Fruit fly (Drosophila melanogaster) whole organism, embryonic: ENCODE data around the gene dock.
A peak's percentile ranks its signal among the peaks of the same experiment; 100 is the strongest.

Source experiments
- Antp ChIP-seq: fragments of 200-800 bp; sonication (Bioruptor generic); optimal IDR thresholded peaks from 3 replicates; lab custom pipeline; 2016; ENCODE audit warnings: missing biosample characterization, missing genetic modification characterization
- BtbVII ChIP-seq: fragments of 200-800 bp; sonication (Bioruptor generic); optimal IDR thresholded peaks from 3 replicates; lab custom pipeline; 2017; ENCODE audit warnings: missing biosample characterization, mild to moderate bottlenecking, missing genetic modification characterization
- CG10274 ChIP-seq: fragments of 200-800 bp; sonication (Bioruptor generic); optimal IDR thresholded peaks from 3 replicates; lab custom pipeline; 2017; ENCODE audit warnings: missing biosample characterization, mild to moderate bottlenecking, missing genetic modification characterization
- CG11085 ChIP-seq: fragments of 200-800 bp; sonication (Bioruptor generic); IDR thresholded peaks from 2 replicates; pipeline ENCODE4 v1.3.6; 2022; ENCODE audit warnings: missing biosample characterization, missing genetic modification characterization
- CG14050 ChIP-seq: fragments of 200-800 bp; sonication (Bioruptor generic); IDR thresholded peaks from 3 replicates; pipeline ENCODE4 v1.3.6; 2022; ENCODE audit warnings: missing biosample characterization, missing genetic modification characterization
- CG17568 ChIP-seq: fragments of 200-800 bp; sonication (Bioruptor generic); optimal IDR thresholded peaks from 2 replicates; lab custom pipeline; 2018; ENCODE audit warnings: missing biosample characterization, mild to moderate bottlenecking, missing genetic modification characterization, moderate library complexity
- CG18476 ChIP-seq: fragments of 200-800 bp; sonication (Bioruptor generic); optimal IDR thresholded peaks from 2 replicates; lab custom pipeline; 2016; ENCODE audit warnings: missing biosample characterization, mild to moderate bottlenecking, missing genetic modification characterization
- CG31224 ChIP-seq: fragments of 200-800 bp; sonication (Bioruptor generic); IDR thresholded peaks from 2 replicates; pipeline ENCODE4 v1.3.6; 2022; ENCODE audit warnings: missing biosample characterization, missing genetic modification characterization
- CG31388 ChIP-seq: fragments of 200-800 bp; sonication (Bioruptor generic); optimal IDR thresholded peaks from 2 replicates; lab custom pipeline; 2016; ENCODE audit warnings: missing biosample characterization, missing genetic modification characterization
- CG32532 ChIP-seq: fragments of 200-800 bp; sonication (Bioruptor generic); IDR thresholded peaks from 2 replicates; pipeline ENCODE4 v1.3.6; 2022; ENCODE audit warnings: missing biosample characterization, missing genetic modification characterization
- CG34422 ChIP-seq: fragments of 200-800 bp; sonication (Bioruptor generic); IDR thresholded peaks from 3 replicates; pipeline ENCODE4 v1.3.6; 2022; ENCODE audit warnings: missing biosample characterization, missing genetic modification characterization
- CG3838 ChIP-seq: fragments of 200-800 bp; sonication (Bioruptor generic); optimal IDR thresholded peaks from 3 replicates; lab custom pipeline; 2016; ENCODE audit warnings: missing biosample characterization, missing genetic modification characterization
- CG4360 ChIP-seq: fragments of 200-800 bp; sonication (Bioruptor generic); IDR thresholded peaks from 2 replicates; pipeline ENCODE4 v1.3.6; 2022; ENCODE audit warnings: missing biosample characterization, missing genetic modification characterization
- CG6175 ChIP-seq: fragments of 200-800 bp; sonication (Bioruptor generic); IDR thresholded peaks from 3 replicates; pipeline ENCODE4 v1.3.6; 2022; ENCODE audit warnings: missing biosample characterization, missing genetic modification characterization
- CG6689 ChIP-seq: fragments of 200-800 bp; sonication (Bioruptor generic); IDR thresholded peaks from 2 replicates; pipeline ENCODE4 v1.3.6; 2022; ENCODE audit warnings: missing biosample characterization, missing genetic modification characterization
- CG6765 ChIP-seq: fragments of 200-800 bp; sonication (Bioruptor generic); optimal IDR thresholded peaks from 3 replicates; lab custom pipeline; 2017; ENCODE audit warnings: missing biosample characterization, mild to moderate bottlenecking, missing genetic modification characterization
- CG8359 ChIP-seq: fragments of 200-800 bp; sonication (Bioruptor generic); optimal IDR thresholded peaks from 2 replicates; lab custom pipeline; 2017; ENCODE audit warnings: missing biosample characterization, mild to moderate bottlenecking, missing genetic modification characterization, borderline replicate concordance
- CG8388 ChIP-seq: fragments of 200-800 bp; sonication (Bioruptor generic); optimal IDR thresholded peaks from 2 replicates; lab custom pipeline; 2019; ENCODE audit warnings: missing biosample characterization, mild to moderate bottlenecking, missing genetic modification characterization, moderate library complexity
- CG8765 ChIP-seq: fragments of 200-800 bp; sonication (Bioruptor generic); IDR thresholded peaks from 2 replicates; pipeline ENCODE4 v1.3.6; 2022; ENCODE audit warnings: missing biosample characterization, missing genetic modification characterization
- CG9215 ChIP-seq: fragments of 200-800 bp; sonication (Bioruptor generic); IDR thresholded peaks from 2 replicates; pipeline ENCODE4 v1.3.6; 2022; ENCODE audit warnings: missing biosample characterization, missing genetic modification characterization
- CG9932 ChIP-seq: fragments of 200-800 bp; sonication (Bioruptor generic); IDR thresholded peaks from 2 replicates; pipeline ENCODE4 v1.3.6; 2022; ENCODE audit warnings: missing biosample characterization, missing genetic modification characterization
- D ChIP-seq, 2 experiments: fragments of 200-800 bp in 1 of 2; fragments of >200 bp in 1 of 2; sonication (Bioruptor generic) in 1 of 2; optimal IDR thresholded peaks; 2 replicates in 1 of 2; 3 replicates in 1 of 2; lab custom pipeline; 2017; ENCODE audit warnings: mild to moderate bottlenecking in 1 of 2, missing biosample characterization in 1 of 2, missing genetic modification characterization in 1 of 2, missing genetic modification reagents in 1 of 2
- D19A ChIP-seq: fragments of 200-800 bp; optimal IDR thresholded peaks from 3 replicates; lab custom pipeline; 2019; ENCODE audit warnings: missing biosample characterization, mild to moderate bottlenecking, missing genetic modification characterization, moderate library complexity
- Dbx ChIP-seq: fragments of 200-800 bp; sonication (Bioruptor generic); IDR thresholded peaks from 3 replicates; pipeline ENCODE4 v1.3.6; 2022; ENCODE audit warnings: missing biosample characterization, missing genetic modification characterization
- Drgx ChIP-seq: fragments of 200-800 bp; sonication (Bioruptor generic); IDR thresholded peaks from 2 replicates; pipeline ENCODE4 v1.3.6; 2022; ENCODE audit warnings: missing biosample characterization, missing genetic modification characterization
- Eip74EF ChIP-seq, 2 experiments: fragments of 200-800 bp in 1 of 2; fragments of >200 bp in 1 of 2; sonication (Bioruptor generic) in 1 of 2; optimal IDR thresholded peaks; 2 replicates each; lab custom pipeline; 2017 to 2019; ENCODE audit warnings: missing biosample characterization in 2 of 2, missing genetic modification characterization in 2 of 2, mild to moderate bottlenecking in 1 of 2, moderate library complexity in 1 of 2
- Elba2 ChIP-seq: fragments of 200-800 bp; sonication (Bioruptor generic); optimal IDR thresholded peaks from 3 replicates; lab custom pipeline; 2016; ENCODE audit warnings: missing biosample characterization, missing genetic modification characterization
- HLH54F ChIP-seq: fragments of 200-800 bp; sonication (Bioruptor generic); optimal IDR thresholded peaks from 3 replicates; lab custom pipeline; 2016; ENCODE audit warnings: missing biosample characterization, missing genetic modification characterization
- Hr39 ChIP-seq: fragments of >200 bp; optimal IDR thresholded peaks from 2 replicates; lab custom pipeline; 2017
- Lhr ChIP-seq: fragments of 200-800 bp; sonication (Bioruptor generic); optimal IDR thresholded peaks from 3 replicates; lab custom pipeline; 2017; ENCODE audit warnings: mild to moderate bottlenecking, missing biosample characterization, missing genetic modification reagents, missing genetic modification characterization
- Lpt ChIP-seq: fragments of >200 bp; optimal IDR thresholded peaks from 2 replicates; lab custom pipeline; 2018; ENCODE audit warnings: missing biosample characterization, missing genetic modification characterization
- Sin3A ChIP-seq: fragments of >200 bp; optimal IDR thresholded peaks from 2 replicates; lab custom pipeline; 2018
- Sry-β ChIP-seq: fragments of 200-800 bp; sonication (Bioruptor generic); optimal IDR thresholded peaks from 2 replicates; lab custom pipeline; 2018; ENCODE audit warnings: missing biosample characterization, mild to moderate bottlenecking, missing genetic modification characterization, moderate library complexity
- Stat92E ChIP-seq, 3 experiments: fragments of >200 bp in 2 of 3; fragments of 200-800 bp in 1 of 3; sonication (Bioruptor generic) in 1 of 3; optimal IDR thresholded peaks; 2 replicates each; lab custom pipeline; 2017 to 2019; ENCODE audit warnings: missing biosample characterization in 3 of 3, missing genetic modification characterization in 3 of 3, mild to moderate bottlenecking in 1 of 3, moderate library complexity in 1 of 3
- cas ChIP-seq: fragments of 200-800 bp; sonication (Bioruptor generic); IDR thresholded peaks from 2 replicates; pipeline ENCODE4 v1.3.6; 2022; ENCODE audit warnings: missing biosample characterization, missing genetic modification characterization
- corto ChIP-seq: fragments of 200-800 bp; sonication (Bioruptor generic); optimal IDR thresholded peaks from 2 replicates; lab custom pipeline; 2016; ENCODE audit warnings: missing biosample characterization, mild to moderate bottlenecking, missing genetic modification characterization, moderate library complexity
- crc ChIP-seq: fragments of 200-800 bp; sonication (Bioruptor generic); optimal IDR thresholded peaks from 2 replicates; lab custom pipeline; 2016; ENCODE audit warnings: missing biosample characterization, missing genetic modification characterization
- dm ChIP-seq: fragments of 200-800 bp; sonication (Bioruptor generic); optimal IDR thresholded peaks from 3 replicates; lab custom pipeline; 2016; ENCODE audit warnings: missing biosample characterization, missing genetic modification characterization
- en ChIP-seq: fragments of 200-800 bp; sonication (Bioruptor generic); optimal IDR thresholded peaks from 2 replicates; lab custom pipeline; 2016; ENCODE audit warnings: missing biosample characterization, missing genetic modification characterization
- fd96Cb ChIP-seq: fragments of 200-800 bp; sonication (Bioruptor generic); optimal IDR thresholded peaks from 2 replicates; lab custom pipeline; 2018; ENCODE audit warnings: missing biosample characterization, mild to moderate bottlenecking, missing genetic modification characterization, moderate library complexity
- ham ChIP-seq: fragments of 200-800 bp; sonication (Bioruptor generic); IDR thresholded peaks from 2 replicates; pipeline ENCODE4 v1.3.6; 2022; ENCODE audit warnings: missing biosample characterization, missing genetic modification characterization
- ind ChIP-seq: fragments of 200-800 bp; sonication (Bioruptor generic); optimal IDR thresholded peaks from 3 replicates; lab custom pipeline; 2016; ENCODE audit warnings: missing biosample characterization, missing genetic modification characterization
- kah ChIP-seq: fragments of 200-800 bp; sonication (Bioruptor generic); optimal IDR thresholded peaks from 2 replicates; lab custom pipeline; 2018; ENCODE audit warnings: missing biosample characterization, mild to moderate bottlenecking, missing genetic modification characterization
- lmd ChIP-seq: fragments of 200-800 bp; sonication (Bioruptor generic); IDR thresholded peaks from 2 replicates; pipeline ENCODE4 v1.3.6; 2022; ENCODE audit warnings: missing biosample characterization, missing genetic modification characterization
- nmo ChIP-seq: fragments of 200-800 bp; sonication (Bioruptor generic); optimal IDR thresholded peaks from 2 replicates; lab custom pipeline; 2018; ENCODE audit warnings: missing biosample characterization, mild to moderate bottlenecking, missing genetic modification characterization, moderate library complexity
- org-1 ChIP-seq: fragments of 200-800 bp; sonication (Bioruptor generic); optimal IDR thresholded peaks from 2 replicates; lab custom pipeline; 2017; ENCODE audit warnings: missing biosample characterization, missing genetic modification characterization
- row ChIP-seq: fragments of 200-800 bp; sonication (Bioruptor generic); IDR thresholded peaks from 3 replicates; pipeline ENCODE4 v1.3.6; 2022; ENCODE audit warnings: missing biosample characterization, missing genetic modification characterization
- sisA ChIP-seq: fragments of 200-800 bp; sonication (Bioruptor generic); IDR thresholded peaks from 2 replicates; pipeline ENCODE4 v1.3.6; 2022; ENCODE audit warnings: missing biosample characterization, missing genetic modification characterization
- slbo ChIP-seq: fragments of 200-800 bp; sonication (Bioruptor generic); IDR thresholded peaks from 2 replicates; pipeline ENCODE4 v1.3.6; 2022; ENCODE audit warnings: missing biosample characterization, missing genetic modification characterization
- tin ChIP-seq: fragments of 200-800 bp; sonication (Bioruptor generic); optimal IDR thresholded peaks from 3 replicates; lab custom pipeline; 2016; ENCODE audit warnings: missing biosample characterization, missing genetic modification characterization
- wdn ChIP-seq: fragments of 200-800 bp; sonication (Bioruptor generic); IDR thresholded peaks from 2 replicates; pipeline ENCODE4 v1.3.6; 2022; ENCODE audit warnings: missing biosample characterization, missing genetic modification characterization

The dock gene

dm6 chr2L:840716-841115 is 14.9 kb downstream of the dock start (continued):
- TF ChIP-seq D19A (tag; lab: Kevin White, UChicago) = no peak
- TF ChIP-seq Eip74EF (GFP tag; optimal IDR thresholded peaks at IDR 0.05; lab: Kevin White, UChicago) = no peak
- peak; percentile 2 for TF ChIP-seq CG6765
- TF ChIP-seq Sry-β = no peak
- no peak for TF ChIP-seq ind (GFP tag; lab: Kevin White, UChicago)
- TF ChIP-seq Hr39 (lab: Kevin White, UChicago) = no peak
- TF ChIP-seq CG8359 = no peak
- TF ChIP-seq row (GFP tag; lab: Robert Waterston, UW) = no peak
- TF ChIP-seq nmo = no peak
- TF ChIP-seq HLH54F (GFP tag; lab: Kevin White, UChicago) = no peak
- 0 out of 2 replicates have a peak, but pooled peaks have one; percentile 33 for TF ChIP-seq Drgx (GFP tag; lab: Robert Waterston, UW)
- no peak for TF ChIP-seq CG14050 (GFP tag; lab: Robert Waterston, UW)

- TF ChIP-seq CG10274 (peak; percentile 55), CG3838 (GFP tag; lab: Kevin White, UChicago) (peak; percentile 51), tin (GFP tag; lab: Kevin White, UChicago) (peak; percentile 61), CG17568 (GFP tag; lab: Kevin White, UChicago) (peak; percentile 18), CG31224 (GFP tag; lab: Robert Waterston, UW) (peak; percentile 84), Lhr (GFP tag; lab: Kevin White, UChicago) (peak; percentile 15), cas (GFP tag; lab: Robert Waterston, UW) (peak; percentile 81), CG34422 (GFP tag; lab: Robert Waterston, UW) (peak; percentile 68; the same call in 1 of the 3 replicates), D (optimal IDR thresholded peaks at IDR 0.05; lab: Kevin White, UChicago) (no peak), D (GFP tag; optimal IDR thresholded peaks at IDR 0.05; lab: Kevin White, UChicago) (peak; percentile 6), crc (GFP tag; lab: Kevin White, UChicago) (no peak), en (no peak), lmd (GFP tag; lab: Robert Waterston, UW) (peak; percentile 87), CG11085 (GFP tag; lab: Robert Waterston, UW) (peak; percentile 78), ham (GFP tag; lab: Robert Waterston, UW) (peak; percentile 57; the same call in 1 of the 2 replicates), Sin3A (lab: Kevin White, UChicago) (no peak), CG8765 (GFP tag; lab: Robert Waterston, UW) (peak; percentile 73), sisA (GFP tag; lab: Robert Waterston, UW) (peak; percentile 76), Dbx (peak; percentile 93), org-1 (peak; percentile 68), Hr39 (lab: Kevin White, UChicago) (no peak), CG32532 (GFP tag; lab: Robert Waterston, UW) (peak; percentile 94), CG31388 (GFP tag; lab: Kevin White, UChicago) (no peak), kah (GFP tag; lab: Kevin White, UChicago) (peak; percentile 11), wdn (GFP tag; lab: Robert Waterston, UW) (peak; percentile 88), CG9932 (GFP tag; lab: Robert Waterston, UW) (peak; percentile 94), corto (GFP tag; lab: Kevin White, UChicago) (peak; percentile 79), CG18476 (GFP tag; lab: Kevin White, UChicago) (peak; percentile 52), Stat92E (GFP tag; optimal IDR thresholded peaks at IDR 0.05; lab: Kevin White, UChicago) (peak in 1 of 3 experiments; percentile 7), Lpt (GFP tag; lab: Kevin White, UChicago) (no peak), CG6175 (GFP tag; lab: Robert Waterston, UW) (peak; percentile 84), BtbVII (GFP tag; lab: Kevin White, UChicago) (peak; percentile 65), Antp (no peak), CG4360 (GFP tag; lab: Robert Waterston, UW) (no peak), CG8388 (GFP tag; lab: Kevin White, UChicago) (peak; percentile 47), dm (GFP tag; lab: Kevin White, UChicago) (peak; percentile 29), CG14050 (GFP tag; lab: Robert Waterston, UW) (peak; percentile 44; the same call in 2 of the 3 replicates), CG6689 (peak; percentile 71), slbo (GFP tag; lab: Robert Waterston, UW) (peak; percentile 93), CG9215 (GFP tag; lab: Robert Waterston, UW) (peak; percentile 80), fd96Cb (tag; lab: Kevin White, UChicago) (peak; percentile 59), Elba2 (no peak)
These were observed 15.9 kb downstream of the dock start for dm6 chr2L:841708-842107.
